Worm (Caenorhabditis elegans) whole organism, young adult: Measurements from ENCODE around the gene C32D5.8.

ENCODE experiments used
- Y53F4B.3 ChIP-seq: fragments of 200-800 bp; sonication (Bioruptor generic); IDR thresholded peaks from 2 replicates; pipeline ENCODE4 v1.3.6; 2022; ENCODE audit warnings: missing genetic modification reagents, missing genetic modification characterization, missing compliant biosample characterization
- ZK185.1 ChIP-seq: sonication (generic microtip); optimal IDR thresholded peaks from 2 replicates; lab custom pipeline; 2016; ENCODE audit warnings: mild to moderate bottlenecking, missing genetic modification characterization, missing compliant biosample characterization; ENCODE audit not compliant: poor library complexity, severe bottlenecking
- him-1 ChIP-seq: sonication (generic microtip); optimal IDR thresholded peaks from 2 replicates; lab custom pipeline; 2016; ENCODE audit warnings: missing genotype, missing genetic modification reagents, missing genetic modification characterization, missing compliant biosample characterization
- rec-8 ChIP-seq, 2 experiments: sonication (generic microtip); optimal IDR thresholded peaks; 2 replicates each; lab custom pipeline; 2016; ENCODE audit warnings: mild to moderate bottlenecking in 2 of 2, missing genetic modification characterization in 2 of 2, missing genetic modification reagents in 2 of 2, missing genotype in 2 of 2, missing biosample characterization in 1 of 2, missing compliant biosample characterization in 1 of 2, moderate library complexity in 1 of 2
- sptf-2 ChIP-seq: fragments of 200-800 bp; sonication (Bioruptor generic); optimal IDR thresholded peaks from 2 replicates; lab custom pipeline; 2018; ENCODE audit warnings: mild to moderate bottlenecking, missing genetic modification characterization, missing compliant biosample characterization

ce11 chrII:6322081-6322480, 23.7 kb downstream of the C32D5.8 start:
- TF ChIP-seq rec-8 (tag; optimal IDR thresholded peaks at IDR 0.05; lab: Kevin White, UChicago) (no peak), sptf-2 (GFP tag; lab: Kevin White, UChicago) (no peak), Y53F4B.3 (GFP tag; lab: Robert Waterston, UW) (no peak), ZK185.1 (no peak), him-1 (tag; lab: Kevin White, UChicago) (no peak)
